Fruit fly (Drosophila melanogaster) whole organism, pupa: ENCODE results near the gene obst-I.

Source experiments
- CG10348 ChIP-seq: fragments of 200-800 bp; sonication (Bioruptor generic); IDR thresholded peaks from 2 replicates; pipeline ENCODE4 v1.3.6; 2022; ENCODE audit warnings: missing biosample characterization, missing genetic modification characterization
- CG12605 ChIP-seq: fragments of 200-800 bp; sonication (Bioruptor generic); IDR thresholded peaks from 2 replicates; pipeline ENCODE4 v1.3.6; 2022; ENCODE audit warnings: missing biosample characterization, missing genetic modification characterization
- CG13204 ChIP-seq: fragments of 200-800 bp; sonication (Bioruptor generic); optimal IDR thresholded peaks from 2 replicates; lab custom pipeline; 2018; ENCODE audit warnings: missing biosample characterization, mild to moderate bottlenecking, missing genetic modification characterization, moderate library complexity
- CG14655 ChIP-seq: fragments of 200-800 bp; sonication (Bioruptor generic); optimal IDR thresholded peaks from 3 replicates; lab custom pipeline; 2017; ENCODE audit warnings: mild to moderate bottlenecking, missing biosample characterization, missing genetic modification reagents, missing genetic modification characterization
- CG15710 ChIP-seq: fragments of 200-800 bp; sonication (Bioruptor generic); optimal IDR thresholded peaks from 2 replicates; lab custom pipeline; 2018; ENCODE audit warnings: missing biosample characterization, mild to moderate bottlenecking, missing genetic modification characterization, moderate library complexity
- CG17806 ChIP-seq: fragments of 200-800 bp; sonication (Bioruptor generic); optimal IDR thresholded peaks from 2 replicates; lab custom pipeline; 2018; ENCODE audit warnings: missing biosample characterization, mild to moderate bottlenecking, missing genetic modification characterization, moderate library complexity
- CG32121 ChIP-seq: fragments of 200-800 bp; sonication (Bioruptor generic); IDR thresholded peaks from 2 replicates; pipeline ENCODE4 v1.3.6; 2022; ENCODE audit warnings: missing biosample characterization, missing genetic modification characterization
- CG34367 ChIP-seq: fragments of 200-800 bp; sonication (Bioruptor generic); optimal IDR thresholded peaks from 2 replicates; lab custom pipeline; 2018; ENCODE audit warnings: missing biosample characterization, mild to moderate bottlenecking, missing genetic modification characterization
- CG4496 ChIP-seq: fragments of 200-800 bp; sonication (Bioruptor generic); IDR thresholded peaks from 3 replicates; pipeline ENCODE4 v1.3.6; 2022; ENCODE audit warnings: missing biosample characterization, missing genetic modification characterization
- CG8159 ChIP-seq: fragments of 200-800 bp; sonication (Bioruptor generic); optimal IDR thresholded peaks from 3 replicates; lab custom pipeline; 2018; ENCODE audit warnings: missing biosample characterization, mild to moderate bottlenecking, missing genetic modification characterization, moderate library complexity
- CG8301 ChIP-seq: fragments of 200-800 bp; sonication (Bioruptor generic); optimal IDR thresholded peaks from 2 replicates; lab custom pipeline; 2018; ENCODE audit warnings: missing biosample characterization, mild to moderate bottlenecking, missing genetic modification characterization
- CG9948 ChIP-seq: fragments of 200-800 bp; sonication (Bioruptor generic); optimal IDR thresholded peaks from 2 replicates; lab custom pipeline; 2018; ENCODE audit warnings: missing biosample characterization, mild to moderate bottlenecking, missing genetic modification characterization, moderate library complexity
- D1 ChIP-seq: fragments of 200-800 bp; sonication (Bioruptor generic); optimal IDR thresholded peaks from 2 replicates; lab custom pipeline; 2018; ENCODE audit warnings: missing biosample characterization, mild to moderate bottlenecking, missing genetic modification characterization, moderate library complexity
- EcR ChIP-seq: fragments of 200-800 bp; sonication (Bioruptor generic); optimal IDR thresholded peaks from 3 replicates; lab custom pipeline; 2019; ENCODE audit warnings: missing biosample characterization, missing genetic modification characterization, mild to moderate bottlenecking, moderate library complexity, missing genetic modification reagents
- Ets98B ChIP-seq: fragments of 200-800 bp; sonication (Bioruptor generic); IDR thresholded peaks from 2 replicates; pipeline ENCODE4 v1.3.6; 2022; ENCODE audit warnings: missing biosample characterization, missing genetic modification characterization
- Pif1A ChIP-seq: fragments of 200-800 bp; sonication (Bioruptor generic); optimal IDR thresholded peaks from 3 replicates; lab custom pipeline; 2016; ENCODE audit warnings: missing biosample characterization, missing genetic modification characterization
- Pif1B ChIP-seq: fragments of 200-800 bp; sonication (Bioruptor generic); optimal IDR thresholded peaks from 3 replicates; lab custom pipeline; 2016; ENCODE audit warnings: missing biosample characterization, missing genetic modification characterization
- Snoo ChIP-seq: fragments of 200-800 bp; sonication (Bioruptor generic); optimal IDR thresholded peaks from 3 replicates; lab custom pipeline; 2017; ENCODE audit warnings: missing biosample characterization, mild to moderate bottlenecking, missing genetic modification characterization, inconsistent platforms
- fd96Ca ChIP-seq: fragments of 200-800 bp; sonication (Bioruptor generic); IDR thresholded peaks from 3 replicates; pipeline ENCODE4 v1.3.6; 2022; ENCODE audit warnings: missing biosample characterization, missing genetic modification characterization
- gl ChIP-seq: fragments of 200-800 bp; sonication (Bioruptor generic); optimal IDR thresholded peaks from 2 replicates; lab custom pipeline; 2018; ENCODE audit warnings: missing biosample characterization, mild to moderate bottlenecking, missing genetic modification characterization
- rn ChIP-seq: fragments of 200-800 bp; sonication (Bioruptor generic); IDR thresholded peaks from 2 replicates; pipeline ENCODE4 v1.3.6; 2022; ENCODE audit warnings: missing biosample characterization, missing genetic modification characterization

obst-I gene

dm6 chr3L:2243846-2244528, 23.7 kb upstream of the obst-I start, which contains the start of gene CG32301:
TSS of gene CG32301 (plus strand) at chr3L:2244478.
- TF ChIP-seq Ets98B (no peak), CG12605 (GFP tag; lab: Robert Waterston, UW) (no peak), Snoo (tag; lab: Kevin White, UChicago) (no peak), EcR (GFP tag; lab: Kevin White, UChicago) (no peak), CG8301 (no peak), fd96Ca (no peak), CG9948 (no peak), gl (tag; lab: Kevin White, UChicago) (no peak), CG32121 (GFP tag; lab: Robert Waterston, UW) (no peak), CG34367 (no peak), CG10348 (no peak), CG4496 (GFP tag; lab: Robert Waterston, UW) (no peak)

- no peak for TF ChIP-seq Pif1B
- no peak for TF ChIP-seq Ets98B
- no peak for TF ChIP-seq CG4496 (GFP tag; lab: Robert Waterston, UW)
- no peak for TF ChIP-seq CG8159 (tag; lab: Kevin White, UChicago)
- TF ChIP-seq CG17806 = no peak
- no peak for TF ChIP-seq D1 (tag; lab: Kevin White, UChicago)
- no peak for TF ChIP-seq CG9948
- no peak for TF ChIP-seq Pif1A
- TF ChIP-seq CG10348 = no peak
- TF ChIP-seq gl (tag; lab: Kevin White, UChicago) = no peak
- no peak for TF ChIP-seq CG13204
- TF ChIP-seq rn (GFP tag; lab: Robert Waterston, UW) = no peak
- TF ChIP-seq CG8301 = no peak
- no peak for TF ChIP-seq EcR (GFP tag; lab: Kevin White, UChicago)
- TF ChIP-seq, all 21 proteins: peak for 0
Measured at dm6 chr3L:2248335-2248734, 19.3 kb upstream of the obst-I start, which contains the start of gene CG32305. TSS of gene CG32305 (plus strand) at chr3L:2248635.

- TF ChIP-seq Pif1B (no peak), CG32121 (GFP tag; lab: Robert Waterston, UW) (no peak), CG12605 (GFP tag; lab: Robert Waterston, UW) (no peak), CG4496 (GFP tag; lab: Robert Waterston, UW) (no peak), CG13204 (no peak)
Measured at dm6 chr3L:2253962-2254662, 13.5 kb upstream of the obst-I start.

- TF ChIP-seq Ets98B (peak; percentile 29), D1 (tag; lab: Kevin White, UChicago) (no peak), gl (tag; lab: Kevin White, UChicago) (no peak)
Measured at dm6 chr3L:2255775-2256174, 11.9 kb upstream of the obst-I start.

- no peak; the same call in 1 of the 2 replicates for TF ChIP-seq Ets98B
- TF ChIP-seq CG12605 (GFP tag; lab: Robert Waterston, UW) = peak; percentile 62; the same call in 1 of the 2 replicates
Measured at dm6 chr3L:2256422-2257172, 11.1 kb upstream of the obst-I start.

- peak; percentile 97 for TF ChIP-seq CG14655 (GFP tag; lab: Kevin White, UChicago)
- peak; percentile 98 for TF ChIP-seq gl (tag; lab: Kevin White, UChicago)
- TF ChIP-seq D1 (tag; lab: Kevin White, UChicago) = no peak
- peak; percentile 100 for TF ChIP-seq CG4496 (GFP tag; lab: Robert Waterston, UW)
- peak; percentile 97 for TF ChIP-seq Snoo (tag; lab: Kevin White, UChicago)
- peak; percentile 99 for TF ChIP-seq CG15710 (tag; lab: Kevin White, UChicago)
- TF ChIP-seq CG8159 (tag; lab: Kevin White, UChicago) = peak; percentile 97
- TF ChIP-seq CG13204 = peak; percentile 95
- peak; percentile 99 for TF ChIP-seq CG34367
- TF ChIP-seq CG10348 = peak; percentile 98
- peak; percentile 99 for TF ChIP-seq CG9948
- peak; percentile 99 for TF ChIP-seq Pif1A
- peak; percentile 98 for TF ChIP-seq CG8301
- TF ChIP-seq CG17806 = peak; percentile 97
- peak; percentile 100 for TF ChIP-seq CG12605 (GFP tag; lab: Robert Waterston, UW)
- peak; percentile 99 for TF ChIP-seq rn (GFP tag; lab: Robert Waterston, UW)
- TF ChIP-seq Pif1B = peak; percentile 98
- TF ChIP-seq fd96Ca = peak; percentile 100
- peak; percentile 100 for TF ChIP-seq Ets98B
- TF ChIP-seq EcR (GFP tag; lab: Kevin White, UChicago) = peak; percentile 93
- TF ChIP-seq CG32121 (GFP tag; lab: Robert Waterston, UW) = peak; percentile 99
- TF ChIP-seq, all 21 proteins: peak for 20
Measured at dm6 chr3L:2257412-2257862, 10.2 kb upstream of the obst-I start, which contains the start of the genes CG1275 and Elp5. TSS of gene CG1275 (minus strand) at chr3L:2257423. TSS of gene Elp5 (plus strand) at chr3L:2257456.
